Worm (Caenorhabditis elegans): Measurements from ENCODE around the gene spp-1.
A peak's percentile ranks its signal among the peaks of the same experiment; 100 is the strongest.

The spp-1 gene

ce11 chrIII:10373845-10374244 lies 18.4 kb upstream of the spp-1 start:
- TF ChIP-seq ceh-9 (tag; optimal IDR thresholded peaks at IDR 0.05) = no peak
- no peak for TF ChIP-seq elt-2 (tag; optimal IDR thresholded peaks at IDR 0.05)
- no peak for TF ChIP-seq jun-1 (tag; optimal IDR thresholded peaks at IDR 0.05)
- no peak for TF ChIP-seq ZK546.5 (tag; optimal IDR thresholded peaks at IDR 0.05)
- TF ChIP-seq lin-15B (tag; optimal IDR thresholded peaks at IDR 0.05) = no peak
- TF ChIP-seq nhr-67 (tag; optimal IDR thresholded peaks at IDR 0.05) = no peak
- no peak for TF ChIP-seq snpc-4 (tag; optimal IDR thresholded peaks at IDR 0.05)
- no peak for TF ChIP-seq egl-27 (tag; optimal IDR thresholded peaks at IDR 0.05)
- TF ChIP-seq daf-12 (tag; optimal IDR thresholded peaks at IDR 0.05) = no peak
- TF ChIP-seq ama-1 (optimal IDR thresholded peaks at IDR 0.05) = no peak
- TF ChIP-seq nfya-1 (tag; optimal IDR thresholded peaks at IDR 0.05; ENCODE audit: insufficient read depth) = no peak
- no peak for TF ChIP-seq lsy-12 (tag; optimal IDR thresholded peaks at IDR 0.05)
- TF ChIP-seq mml-1 (tag; optimal IDR thresholded peaks at IDR 0.05) = no peak
- no peak for TF ChIP-seq ztf-11 (tag; optimal IDR thresholded peaks at IDR 0.05)
- no peak for TF ChIP-seq ceh-28 (tag; optimal IDR thresholded peaks at IDR 0.05)
- no peak for TF ChIP-seq hmg-11 (tag; optimal IDR thresholded peaks at IDR 0.05)
- no peak for TF ChIP-seq fkh-2 (tag; optimal IDR thresholded peaks at IDR 0.05)
- no peak for TF ChIP-seq elt-1 (tag; optimal IDR thresholded peaks at IDR 0.05)
- no peak for TF ChIP-seq sea-2 (GFP tag; optimal IDR thresholded peaks at IDR 0.05)

ce11 chrIII:10367355-10367909 lies 12.0 kb upstream of the spp-1 start:
- peak; percentile 31 for TF ChIP-seq nfya-1 (tag; optimal IDR thresholded peaks at IDR 0.05; ENCODE audit: insufficient read depth)
- TF ChIP-seq ceh-16 (tag; optimal IDR thresholded peaks at IDR 0.05) = no peak
- peak; percentile 8 for TF ChIP-seq hmg-11 (tag; optimal IDR thresholded peaks at IDR 0.05)

- TF ChIP-seq lsy-12 (tag; optimal IDR thresholded peaks at IDR 0.05) (no peak), nhr-43 (tag; optimal IDR thresholded peaks at IDR 0.05; ENCODE audit: poor library complexity, severe bottlenecking) (no peak), nhr-76 (tag; optimal IDR thresholded peaks at IDR 0.05) (no peak), elt-3 (tag; optimal IDR thresholded peaks at IDR 0.05) (no peak), lin-39 (tag; optimal IDR thresholded peaks at IDR 0.05) (no peak), tbx-2 (tag; optimal IDR thresholded peaks at IDR 0.05) (no peak), nhr-67 (tag; optimal IDR thresholded peaks at IDR 0.05) (no peak), pha-4 (tag; optimal IDR thresholded peaks at IDR 0.05) (no peak), unc-62 (GFP tag; optimal IDR thresholded peaks at IDR 0.05) (no peak), R02D3.7 (tag; optimal IDR thresholded peaks at IDR 0.05) (no peak), nhr-237 (tag; optimal IDR thresholded peaks at IDR 0.05) (no peak), eor-1 (tag; optimal IDR thresholded peaks at IDR 0.05) (no peak), nfya-1 (tag; optimal IDR thresholded peaks at IDR 0.05; ENCODE audit: insufficient read depth) (no peak), ZK546.5 (tag; optimal IDR thresholded peaks at IDR 0.05) (no peak)
Measured at ce11 chrIII:10364656-10365055, 9.2 kb upstream of the spp-1 start, which contains the start of gene tbc-8. Gene tbc-8 (plus strand): TSS chrIII:10364956.

- TF ChIP-seq mml-1 (tag; optimal IDR thresholded peaks at IDR 0.05) (no peak), eor-1 (tag; optimal IDR thresholded peaks at IDR 0.05) (no peak), hmg-11 (tag; optimal IDR thresholded peaks at IDR 0.05) (no peak)
Measured at ce11 chrIII:10362920-10363319, 7.5 kb upstream of the spp-1 start.

- TF ChIP-seq tbx-2 (tag; optimal IDR thresholded peaks at IDR 0.05) (no peak), pqm-1 (tag; optimal IDR thresholded peaks at IDR 0.05) (no peak), skn-1 (tag; optimal IDR thresholded peaks at IDR 0.05) (no peak), mml-1 (tag; optimal IDR thresholded peaks at IDR 0.05) (no peak), nhr-237 (tag; optimal IDR thresholded peaks at IDR 0.05) (no peak), nhr-43 (tag; optimal IDR thresholded peaks at IDR 0.05; ENCODE audit: poor library complexity, severe bottlenecking) (no peak), ztf-4 (tag; optimal IDR thresholded peaks at IDR 0.05) (no peak), ceh-82 (tag; optimal IDR thresholded peaks at IDR 0.05) (no peak), ama-1 (optimal IDR thresholded peaks at IDR 0.05) (no peak)
Measured at ce11 chrIII:10361456-10361855, 6.0 kb upstream of the spp-1 start.
